Worm (Caenorhabditis elegans) whole organism, young adult: ENCODE data around the gene rgr-1.

Source experiments
- B0019.2 ChIP-seq: fragments of 200-800 bp; sonication (Bioruptor generic); conservative IDR thresholded peaks from 2 replicates; pipeline ENCODE4 v1.3.6; 2022; ENCODE audit warnings: missing genetic modification reagents, missing genetic modification characterization, missing compliant biosample characterization
- B0261.1 ChIP-seq: sonication (generic microtip); optimal IDR thresholded peaks from 2 replicates; lab custom pipeline; 2016; ENCODE audit warnings: mild to moderate bottlenecking, missing genetic modification characterization, moderate library complexity, missing compliant biosample characterization
- F10E7.11 ChIP-seq: sonication (generic microtip); optimal IDR thresholded peaks from 2 replicates; lab custom pipeline; 2017; ENCODE audit warnings: mild to moderate bottlenecking, missing genetic modification characterization, moderate library complexity, missing compliant biosample characterization
- F49E8.2 ChIP-seq: sonication (generic microtip); optimal IDR thresholded peaks from 3 replicates; lab custom pipeline; 2017; ENCODE audit warnings: missing genetic modification characterization, mild to moderate bottlenecking, missing compliant biosample characterization, antibody characterized with exemption, moderate library complexity; ENCODE audit not compliant: insufficient read depth
- K11D2.4 ChIP-seq: fragments of 200-800 bp; sonication (Bioruptor generic); IDR thresholded peaks from 2 replicates; pipeline ENCODE4 v1.3.6; 2022; ENCODE audit warnings: missing genetic modification reagents, missing genetic modification characterization, missing compliant biosample characterization
- Y53G8AR.9 ChIP-seq: fragments of 200-800 bp; sonication (Bioruptor generic); conservative IDR thresholded peaks from 2 replicates; pipeline ENCODE4 v1.3.6; 2022; ENCODE audit warnings: missing genetic modification reagents, missing genetic modification characterization, missing compliant biosample characterization
- Y95B8A.8 ChIP-seq: fragments of 200-800 bp; sonication (Bioruptor generic); IDR thresholded peaks from 2 replicates; pipeline ENCODE4 v1.3.6; 2022; ENCODE audit warnings: missing genetic modification reagents, missing genetic modification characterization, missing compliant biosample characterization
- aptf-2 ChIP-seq: fragments of 200-800 bp; sonication (Bioruptor generic); conservative IDR thresholded peaks from 2 replicates; pipeline ENCODE4 v1.3.6; 2022; ENCODE audit warnings: missing genetic modification reagents, missing genetic modification characterization, missing compliant biosample characterization
- athp-1 ChIP-seq: sonication (generic microtip); optimal IDR thresholded peaks from 2 replicates; lab custom pipeline; 2017; ENCODE audit warnings: mild to moderate bottlenecking, missing genetic modification characterization, missing compliant biosample characterization
- ceh-100 ChIP-seq: fragments of 200-800 bp; sonication (Bioruptor generic); IDR thresholded peaks from 2 replicates; pipeline ENCODE4 v1.3.6; 2022; ENCODE audit warnings: missing genetic modification reagents, missing genetic modification characterization, missing compliant biosample characterization
- ceh-40 ChIP-seq: fragments of 200-800 bp; sonication (Bioruptor generic); IDR thresholded peaks from 2 replicates; pipeline ENCODE4 v1.3.6; 2022; ENCODE audit warnings: missing genetic modification characterization, missing compliant biosample characterization
- ceh-91 ChIP-seq: fragments of 200-800 bp; sonication (Bioruptor generic); IDR thresholded peaks from 2 replicates; pipeline ENCODE4 v1.3.6; 2022; ENCODE audit warnings: missing genetic modification reagents, missing genetic modification characterization, missing compliant biosample characterization
- efl-1 ChIP-seq: fragments of 150-350 bp; optimal IDR thresholded peaks from 2 replicates; lab custom pipeline; 2014; ENCODE audit warnings: missing biosample characterization, missing genetic modification reagents, missing genetic modification characterization
- egrh-3 ChIP-seq: fragments of 200-800 bp; sonication (Bioruptor generic); IDR thresholded peaks from 2 replicates; pipeline ENCODE4 v1.3.6; 2022; ENCODE audit warnings: missing genetic modification reagents, missing genetic modification characterization, missing compliant biosample characterization
- ets-4 ChIP-seq: fragments of 200-800 bp; sonication (Bioruptor generic); optimal IDR thresholded peaks from 2 replicates; lab custom pipeline; 2018; ENCODE audit warnings: mild to moderate bottlenecking, missing genetic modification characterization, missing compliant biosample characterization
- fkh-3 ChIP-seq: sonication (generic microtip); optimal IDR thresholded peaks from 2 replicates; lab custom pipeline; 2016; ENCODE audit warnings: mild to moderate bottlenecking, missing genetic modification characterization, missing compliant biosample characterization
- him-1 ChIP-seq: sonication (generic microtip); optimal IDR thresholded peaks from 2 replicates; lab custom pipeline; 2016; ENCODE audit warnings: missing genotype, missing genetic modification reagents, missing genetic modification characterization, missing compliant biosample characterization
- hlh-12 ChIP-seq: sonication (generic microtip); optimal IDR thresholded peaks from 2 replicates; lab custom pipeline; 2016; ENCODE audit warnings: missing genetic modification characterization, missing compliant biosample characterization
- hlh-26 ChIP-seq: fragments of 200-800 bp; sonication (Bioruptor generic); conservative IDR thresholded peaks from 2 replicates; pipeline ENCODE4 v1.3.6; 2022; ENCODE audit warnings: missing genetic modification reagents, missing genetic modification characterization, missing compliant biosample characterization
- hmg-1.2 ChIP-seq: fragments of 200-800 bp; sonication (Bioruptor generic); IDR thresholded peaks from 2 replicates; pipeline ENCODE4 v1.3.6; 2022; ENCODE audit warnings: missing genetic modification reagents, missing genetic modification characterization, missing compliant biosample characterization
- hrde-1 ChIP-seq: sonication (generic microtip); optimal IDR thresholded peaks from 2 replicates; lab custom pipeline; 2016; ENCODE audit warnings: missing genetic modification characterization, mild to moderate bottlenecking, missing compliant biosample characterization, moderate library complexity, missing genotype, missing genetic modification reagents, borderline replicate concordance
- lag-1 ChIP-seq: fragments of 200-800 bp; sonication (Bioruptor generic); IDR thresholded peaks from 2 replicates; pipeline ENCODE4 v1.3.6; 2022; ENCODE audit warnings: missing genetic modification reagents, missing genetic modification characterization, missing compliant biosample characterization
- lin-35 ChIP-seq, 3 experiments: fragments of 150-350 bp in 2 of 3; sonication (generic microtip) in 1 of 3; optimal IDR thresholded peaks; 2 replicates each; lab custom pipeline; 2014 to 2018; ENCODE audit warnings: missing biosample characterization in 3 of 3, missing genetic modification characterization in 3 of 3, missing genetic modification reagents in 3 of 3
- lin-54 ChIP-seq: fragments of 200-800 bp; sonication (Bioruptor generic); optimal IDR thresholded peaks from 2 replicates; lab custom pipeline; 2018; ENCODE audit warnings: mild to moderate bottlenecking, missing genetic modification characterization, missing compliant biosample characterization
- lsl-1 ChIP-seq: fragments of 200-800 bp; sonication (Bioruptor generic); optimal IDR thresholded peaks from 2 replicates; lab custom pipeline; 2018; ENCODE audit warnings: mild to moderate bottlenecking, missing genetic modification characterization, moderate library complexity, missing compliant biosample characterization
- madf-6 ChIP-seq: fragments of 200-800 bp; sonication (Bioruptor generic); IDR thresholded peaks from 2 replicates; pipeline ENCODE4 v1.3.6; 2022; ENCODE audit warnings: missing genetic modification reagents, missing genetic modification characterization, missing compliant biosample characterization
- madf-8 ChIP-seq: fragments of 200-800 bp; sonication (Bioruptor generic); conservative IDR thresholded peaks from 2 replicates; pipeline ENCODE4 v1.3.6; 2022; ENCODE audit warnings: missing genetic modification reagents, missing genetic modification characterization, missing compliant biosample characterization
- mcd-1 ChIP-seq: fragments of 200-800 bp; sonication (Bioruptor generic); IDR thresholded peaks from 2 replicates; pipeline ENCODE4 v1.3.6; 2022; ENCODE audit warnings: missing genetic modification reagents, missing genetic modification characterization, missing compliant biosample characterization
- mes-4 ChIP-seq: sonication (generic microtip); optimal IDR thresholded peaks from 2 replicates; lab custom pipeline; 2016; ENCODE audit warnings: missing genotype, missing genetic modification characterization, missing compliant biosample characterization
- mxl-1 ChIP-seq: sonication (generic microtip); optimal IDR thresholded peaks from 2 replicates; lab custom pipeline; 2016; ENCODE audit warnings: missing genetic modification characterization, missing compliant biosample characterization
- nfya-2 ChIP-seq: fragments of 200-800 bp; sonication (Bioruptor generic); IDR thresholded peaks from 2 replicates; pipeline ENCODE4 v1.3.6; 2022; ENCODE audit warnings: missing genetic modification reagents, missing genetic modification characterization, missing compliant biosample characterization
- nhr-179 ChIP-seq: sonication (generic microtip); optimal IDR thresholded peaks from 2 replicates; lab custom pipeline; 2016; ENCODE audit warnings: mild to moderate bottlenecking, missing genetic modification characterization, missing compliant biosample characterization
- nhr-80 ChIP-seq: sonication (generic microtip); optimal IDR thresholded peaks from 2 replicates; lab custom pipeline; 2016; ENCODE audit warnings: missing genetic modification characterization, missing compliant biosample characterization
- nhr-90 ChIP-seq: sonication (generic microtip); optimal IDR thresholded peaks from 2 replicates; lab custom pipeline; 2016; ENCODE audit warnings: missing genotype, mild to moderate bottlenecking, missing genetic modification characterization, missing compliant biosample characterization
- pbrm-1 ChIP-seq: fragments of 200-800 bp; sonication (Bioruptor generic); IDR thresholded peaks from 2 replicates; pipeline ENCODE4 v1.3.6; 2022; ENCODE audit warnings: missing genetic modification reagents, missing genetic modification characterization, missing compliant biosample characterization
- rec-8 ChIP-seq, 2 experiments: sonication (generic microtip); optimal IDR thresholded peaks; 2 replicates each; lab custom pipeline; 2016; ENCODE audit warnings: mild to moderate bottlenecking in 2 of 2, missing genetic modification characterization in 2 of 2, missing genetic modification reagents in 2 of 2, missing genotype in 2 of 2, missing biosample characterization in 1 of 2, missing compliant biosample characterization in 1 of 2, moderate library complexity in 1 of 2
- rpc-1 ChIP-seq, 2 experiments: fragments of 150-350 bp in 1 of 2; sonication (generic microtip) in 1 of 2; optimal IDR thresholded peaks; 2 replicates each; lab custom pipeline; 2014 to 2018; ENCODE audit warnings: missing biosample characterization in 1 of 2, missing genetic modification characterization in 1 of 2, missing genetic modification reagents in 1 of 2, missing genotype in 1 of 2
- snpc-1.3 ChIP-seq: sonication (generic microtip); optimal IDR thresholded peaks from 2 replicates; lab custom pipeline; 2017; ENCODE audit warnings: missing genetic modification characterization, mild to moderate bottlenecking, missing compliant biosample characterization, antibody characterized with exemption, moderate library complexity, missing genotype, missing genetic modification reagents; ENCODE audit not compliant: insufficient read depth
- snpc-3.4 ChIP-seq: sonication (generic microtip); optimal IDR thresholded peaks from 2 replicates; lab custom pipeline; 2017; ENCODE audit warnings: missing genetic modification characterization, mild to moderate bottlenecking, missing compliant biosample characterization, antibody characterized with exemption, moderate library complexity, missing genotype, missing genetic modification reagents
- tbp1 ChIP-seq: fragments of 200-800 bp; sonication (Bioruptor generic); optimal IDR thresholded peaks from 2 replicates; lab custom pipeline; 2018; ENCODE audit warnings: mild to moderate bottlenecking, missing genetic modification characterization, missing compliant biosample characterization
- tbx-9 ChIP-seq: sonication (generic microtip); optimal IDR thresholded peaks from 2 replicates; lab custom pipeline; 2016; ENCODE audit warnings: borderline replicate concordance, missing genetic modification characterization, inconsistent platforms, missing compliant biosample characterization
- xnd-1 ChIP-seq: sonication (generic microtip); optimal IDR thresholded peaks from 2 replicates; lab custom pipeline; 2016; ENCODE audit warnings: missing genotype, missing genetic modification reagents, missing genetic modification characterization, missing compliant biosample characterization
- ztf-22 ChIP-seq: fragments of 200-800 bp; sonication (Bioruptor generic); optimal IDR thresholded peaks from 2 replicates; lab custom pipeline; 2018; ENCODE audit warnings: mild to moderate bottlenecking, missing genetic modification characterization, moderate library complexity, missing compliant biosample characterization
- ztf-25 ChIP-seq: fragments of 200-800 bp; sonication (Bioruptor generic); IDR thresholded peaks from 2 replicates; pipeline ENCODE4 v1.3.6; 2022; ENCODE audit warnings: missing genetic modification reagents, missing genetic modification characterization, missing compliant biosample characterization

rgr-1 gene

ce11 chrIII:9385543-9385942 lies 8.0 kb upstream of the rgr-1 start, which contains the start of gene C38C10.3:
C38C10.3 (minus strand) TSS chrIII:9385643.
- no peak for TF ChIP-seq ets-4 (GFP tag; lab: Kevin White, UChicago)
- TF ChIP-seq hlh-12 (tag; lab: Kevin White, UChicago) = no peak
- TF ChIP-seq F10E7.11 (tag; lab: Kevin White, UChicago) = no peak
- TF ChIP-seq lsl-1 (GFP tag; lab: Kevin White, UChicago) = no peak
- TF ChIP-seq rec-8 (tag; optimal IDR thresholded peaks at IDR 0.05; lab: Kevin White, UChicago) = no peak
- TF ChIP-seq mes-4 (tag; lab: Kevin White, UChicago) = no peak
- TF ChIP-seq B0261.1 = no peak
- no peak for TF ChIP-seq him-1
- no peak for TF ChIP-seq snpc-1.3 (tag; lab: Kevin White, UChicago)
- TF ChIP-seq, all 124 proteins: peak for 0

- no peak for TF ChIP-seq nhr-179 (tag; lab: Kevin White, UChicago)
- no peak for TF ChIP-seq fkh-3 (tag; lab: Kevin White, UChicago)
- no peak for TF ChIP-seq nhr-80 (tag; lab: Kevin White, UChicago)
- no peak for TF ChIP-seq ceh-91 (GFP tag; lab: Robert Waterston, UW)
- TF ChIP-seq aptf-2 (GFP tag; lab: Robert Waterston, UW) = 0 out of 2 replicates have a peak, but pooled peaks have one; percentile 32
- no peak for TF ChIP-seq mxl-1 (tag; lab: Kevin White, UChicago)
- no peak for TF ChIP-seq ztf-22 (GFP tag; lab: Kevin White, UChicago)
- no peak for TF ChIP-seq ceh-40 (GFP tag; lab: Robert Waterston, UW)
These were observed 3.5 kb upstream of the rgr-1 start, which contains the start of gene slc-17.2 for ce11 chrIII:9390007-9390406. slc-17.2 (minus strand) TSS chrIII:9390107.

- peak; percentile 46 for TF ChIP-seq madf-8 (GFP tag; lab: Robert Waterston, UW)
- TF ChIP-seq B0019.2 = no peak
- peak; percentile 54 for TF ChIP-seq snpc-3.4 (tag; lab: Kevin White, UChicago)
- TF ChIP-seq F49E8.2 = peak; percentile 23
- peak; percentile 23 for TF ChIP-seq hrde-1 (tag; lab: Kevin White, UChicago)
- peak; percentile 79 for TF ChIP-seq Y53G8AR.9 (GFP tag; lab: Robert Waterston, UW)
- peak; percentile 41; the same call in 1 of the 2 replicates for TF ChIP-seq hmg-1.2 (GFP tag; lab: Robert Waterston, UW)
- TF ChIP-seq mcd-1 (GFP tag; lab: Robert Waterston, UW) = peak; percentile 38; the same call in 1 of the 2 replicates
- peak; percentile 35 for TF ChIP-seq xnd-1
- TF ChIP-seq tbp1 = peak; percentile 12
- no peak for TF ChIP-seq athp-1 (tag; lab: Kevin White, UChicago)
- no peak for TF ChIP-seq hlh-26
- no peak for TF ChIP-seq nhr-90 (tag; lab: Kevin White, UChicago)
- TF ChIP-seq Y95B8A.8 = peak; percentile 31; the same call in 1 of the 2 replicates
- peak; percentile 82 for TF ChIP-seq madf-6 (GFP tag; lab: Robert Waterston, UW)
- 0 out of 2 replicates have a peak, but pooled peaks have one; percentile 69 for TF ChIP-seq nfya-2 (GFP tag; lab: Robert Waterston, UW)
- TF ChIP-seq pbrm-1 = no peak
- no peak for TF ChIP-seq aptf-2 (GFP tag; lab: Robert Waterston, UW)
- TF ChIP-seq K11D2.4 (GFP tag; lab: Robert Waterston, UW) = peak; percentile 55; the same call in 1 of the 2 replicates
- TF ChIP-seq ztf-25 (GFP tag; lab: Robert Waterston, UW) = no peak
- TF ChIP-seq rpc-1 (optimal IDR thresholded peaks at IDR 0.05; lab: Kevin White, UChicago) = no peak
- no peak for TF ChIP-seq rpc-1 (tag; optimal IDR thresholded peaks at IDR 0.05; lab: Kevin White, UChicago)
- TF ChIP-seq ceh-91 (GFP tag; lab: Robert Waterston, UW) = no peak
- TF ChIP-seq tbx-9 = no peak
- no peak for TF ChIP-seq egrh-3
- peak; percentile 59 for TF ChIP-seq lin-54 (GFP tag; lab: Kevin White, UChicago)
- TF ChIP-seq ceh-100 = 0 out of 2 replicates have a peak, but pooled peaks have one; percentile 30
- peak in 1 of 3 experiments; percentile 25 for TF ChIP-seq lin-35 (GFP tag; optimal IDR thresholded peaks at IDR 0.05; lab: Kevin White, UChicago)
- TF ChIP-seq efl-1 (GFP tag; lab: Kevin White, UChicago) = peak; percentile 19
- no peak for TF ChIP-seq lag-1 (GFP tag; lab: Robert Waterston, UW)
These were observed 2.6 kb upstream of the rgr-1 start for ce11 chrIII:9390924-9391323.
